Worm (Caenorhabditis elegans): Measurements from ENCODE around the gene F36H12.5.
"Not testable (repeated sequence)": the region's sequence is repeated elsewhere in the genome, so short reads cannot be mapped to it uniquely, and the experiment has no call there.

F36H12.5 gene

ce11 chrIV:5308046-5308643 is 41.6 kb downstream of the F36H12.5 start, which contains the start of the genes ZK354.9 and msp-58:
ZK354.9 (minus strand) TSS chrIV:5308146.
msp-58 (plus strand) TSS chrIV:5308593.
- TF ChIP-seq pros-1 (tag; optimal IDR thresholded peaks at IDR 0.05); ceh-48 (tag; optimal IDR thresholded peaks at IDR 0.05); ceh-19 (GFP tag; optimal IDR thresholded peaks at IDR 0.05): not testable (repeated sequence)

DNA sequence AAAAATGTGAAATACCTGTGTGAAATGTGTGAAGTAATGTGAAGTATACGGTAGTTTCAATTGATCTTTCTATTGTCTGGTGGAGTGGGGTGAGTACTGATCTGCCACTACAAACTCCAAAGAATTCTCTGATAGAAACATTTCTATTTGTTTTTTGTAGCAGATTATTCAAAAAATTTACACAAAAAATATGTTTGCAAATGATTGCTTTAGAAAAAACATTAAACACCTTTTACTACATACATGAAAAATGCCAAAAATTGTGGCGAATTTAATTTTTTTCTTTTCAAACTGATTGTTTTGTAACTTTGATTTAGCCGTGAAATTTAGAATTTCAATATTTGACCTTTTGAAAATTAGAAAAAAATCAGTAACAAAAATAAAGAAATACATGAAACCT is 43.2 kb downstream of the F36H12.5 start, which contains the start of gene ZK354.3:
ZK354.3 (plus strand) TSS at position 301 of the 400 bp plus-strand sequence.
- TF ChIP-seq ceh-22 (tag; optimal IDR thresholded peaks at IDR 0.05) (no peak), ceh-31 (tag; optimal IDR thresholded peaks at IDR 0.05) (no peak), tbx-2 (tag; optimal IDR thresholded peaks at IDR 0.05) (no peak), madf-2 (tag; optimal IDR thresholded peaks at IDR 0.05) (no peak), pax-1 (tag; optimal IDR thresholded peaks at IDR 0.05) (no peak)

- TF ChIP-seq dve-1 (tag; optimal IDR thresholded peaks at IDR 0.05); unc-3 (GFP tag; conservative IDR thresholded peaks at IDR 0.05); unc-3 (tag; optimal IDR thresholded peaks at IDR 0.05); unc-55 (GFP tag; optimal IDR thresholded peaks at IDR 0.05): not testable (repeated sequence)
These were observed 46.4 kb downstream of the F36H12.5 start, which contains the start of the genes msp-59 and ZK354.2 for ce11 chrIV:5313011-5313410. msp-59 (minus strand) TSS chrIV:5313111. ZK354.2 (plus strand) TSS chrIV:5313405.

- TF ChIP-seq gmeb-2, F13H6.1, ceh-31 (tag; optimal IDR thresholded peaks at IDR 0.05): not testable (repeated sequence)
These were observed 49.6 kb downstream of the F36H12.5 start, which contains the start of gene msp-65 for ce11 chrIV:5316223-5316622. msp-65 (plus strand) TSS chrIV:5316523.

DNA sequence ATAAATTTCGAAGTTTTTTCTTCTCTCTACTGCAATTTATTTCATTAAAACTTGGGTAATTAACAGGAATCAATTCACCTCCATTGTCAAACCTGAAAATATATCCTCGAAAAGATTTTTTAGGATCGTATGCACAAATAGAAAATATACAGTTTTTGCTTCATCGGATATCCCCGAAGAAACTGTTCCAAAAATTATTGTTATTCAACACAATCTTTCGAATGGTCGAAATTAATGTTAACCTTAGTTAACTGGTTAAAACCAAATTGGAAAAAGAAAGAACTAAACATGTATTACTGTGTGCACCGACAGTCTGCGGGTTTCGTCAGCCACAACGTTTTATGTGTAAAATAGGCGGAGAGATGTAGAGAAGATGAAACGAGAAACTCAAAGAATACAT is 50.5 kb downstream of the F36H12.5 start:
- TF ChIP-seq nhr-232 (tag; optimal IDR thresholded peaks at IDR 0.05) (no peak), ttx-3 (tag; optimal IDR thresholded peaks at IDR 0.05) (no peak), sox-4 (tag; optimal IDR thresholded peaks at IDR 0.05) (no peak), odd-2 (tag; optimal IDR thresholded peaks at IDR 0.05) (no peak), ama-1 (optimal IDR thresholded peaks at IDR 0.05) (no peak), gmeb-2 (tag; optimal IDR thresholded peaks at IDR 0.05) (no peak), lim-6 (tag; optimal IDR thresholded peaks at IDR 0.05) (no peak), pat-9 (tag; optimal IDR thresholded peaks at IDR 0.05) (no peak), rnt-1 (tag; optimal IDR thresholded peaks at IDR 0.05) (no peak)

Measured in whole organism, late embryonic.